Worm (Caenorhabditis elegans) whole organism, mixed stage, embryonic: Measurements from ENCODE around the gene R11G1.2.

Source experiments
- M03D4.4 ChIP-seq: sonication (generic microtip); optimal IDR thresholded peaks from 2 replicates; lab custom pipeline; 2017; ENCODE audit warnings: mild to moderate bottlenecking, missing genetic modification characterization, missing compliant biosample characterization
- blmp-1 ChIP-seq: fragments of 150-350 bp; optimal IDR thresholded peaks from 2 replicates; lab custom pipeline; 2014; ENCODE audit warnings: missing biosample characterization, missing genetic modification characterization
- elt-3 ChIP-seq: fragments of 150-350 bp; optimal IDR thresholded peaks from 2 replicates; lab custom pipeline; 2014; ENCODE audit warnings: missing biosample characterization, missing genetic modification characterization
- flh-1 ChIP-seq: fragments of 200-800 bp; sonication (Bioruptor generic); optimal IDR thresholded peaks from 2 replicates; lab custom pipeline; 2018; ENCODE audit warnings: mild to moderate bottlenecking, missing genetic modification characterization, moderate library complexity, missing compliant biosample characterization
- lin-13 ChIP-seq: fragments of 150-350 bp; optimal IDR thresholded peaks from 2 replicates; lab custom pipeline; 2014; ENCODE audit warnings: missing biosample characterization, missing genetic modification characterization
- nhr-76 ChIP-seq: sonication (generic microtip); optimal IDR thresholded peaks from 2 replicates; lab custom pipeline; 2017; ENCODE audit warnings: missing biosample characterization, missing genetic modification characterization
- pha-4 ChIP-seq: fragments of 150-350 bp; optimal IDR thresholded peaks from 2 replicates; lab custom pipeline; 2018; ENCODE audit warnings: missing biosample characterization, missing genetic modification reagents, missing genetic modification characterization
- unc-39 ChIP-seq: fragments of 150-350 bp; optimal IDR thresholded peaks from 2 replicates; lab custom pipeline; 2014; ENCODE audit warnings: missing biosample characterization, missing genetic modification characterization
- ztf-11 ChIP-seq: fragments of 150-350 bp; optimal IDR thresholded peaks from 2 replicates; lab custom pipeline; 2014; ENCODE audit warnings: missing biosample characterization, missing genetic modification characterization

ce11 chrX:3680544-3681214 is 30.3 kb downstream of the R11G1.2 start, which contains the start of gene tsp-17:
- TF ChIP-seq elt-3 (tag; lab: Kevin White, UChicago) (no peak), blmp-1 (tag; lab: Kevin White, UChicago) (no peak), M03D4.4 (tag; lab: Kevin White, UChicago) (no peak), pha-4 (tag; lab: Kevin White, UChicago) (no peak), lin-13 (tag; lab: Kevin White, UChicago) (no peak), ztf-11 (tag; lab: Kevin White, UChicago) (no peak), unc-39 (tag; lab: Kevin White, UChicago) (no peak), flh-1 (GFP tag; lab: Kevin White, UChicago) (no peak), nhr-76 (no peak)
